Fruit fly (Drosophila melanogaster) whole organism, embryonic: ENCODE data around the gene CG1545.

ENCODE experiments used
- CG12391 ChIP-seq: fragments of 200-800 bp; sonication (Bioruptor generic); optimal IDR thresholded peaks from 3 replicates; lab custom pipeline; 2018; ENCODE audit warnings: missing biosample characterization, mild to moderate bottlenecking, missing genetic modification characterization, moderate library complexity
- CG15073 ChIP-seq: fragments of 200-800 bp; sonication (Bioruptor generic); optimal IDR thresholded peaks from 2 replicates; lab custom pipeline; 2016; ENCODE audit warnings: missing biosample characterization, missing genetic modification characterization
- CG15479 ChIP-seq: fragments of 200-800 bp; sonication (Bioruptor generic); optimal IDR thresholded peaks from 3 replicates; lab custom pipeline; 2019; ENCODE audit warnings: missing biosample characterization, mild to moderate bottlenecking, missing genetic modification characterization, moderate library complexity
- CG16779 ChIP-seq: fragments of 200-800 bp; sonication (Bioruptor generic); IDR thresholded peaks from 2 replicates; pipeline ENCODE4 v1.3.6; 2022; ENCODE audit warnings: missing biosample characterization, missing genetic modification characterization
- CG16815 ChIP-seq: fragments of 200-800 bp; sonication (Bioruptor generic); optimal IDR thresholded peaks from 3 replicates; lab custom pipeline; 2017; ENCODE audit warnings: missing biosample characterization, mild to moderate bottlenecking, missing genetic modification characterization
- CG17359 ChIP-seq: fragments of 200-800 bp; sonication (Bioruptor generic); optimal IDR thresholded peaks from 3 replicates; lab custom pipeline; 2018; ENCODE audit warnings: missing biosample characterization, mild to moderate bottlenecking, missing genetic modification characterization, moderate library complexity
- CG17612 ChIP-seq: fragments of 200-800 bp; sonication (Bioruptor generic); IDR thresholded peaks from 2 replicates; pipeline ENCODE4 v1.3.6; 2022; ENCODE audit warnings: missing biosample characterization, missing genetic modification characterization
- CG2129 ChIP-seq: fragments of 200-800 bp; sonication (Bioruptor generic); IDR thresholded peaks from 2 replicates; pipeline ENCODE4 v1.3.6; 2022; ENCODE audit warnings: missing biosample characterization, missing genetic modification characterization; ENCODE audit not compliant: partially characterized antibody
- CG31441 ChIP-seq: fragments of 200-800 bp; sonication (Bioruptor generic); IDR thresholded peaks from 2 replicates; pipeline ENCODE4 v1.3.6; 2022; ENCODE audit warnings: missing biosample characterization, missing genetic modification characterization
- CG6765 ChIP-seq: fragments of 200-800 bp; sonication (Bioruptor generic); optimal IDR thresholded peaks from 3 replicates; lab custom pipeline; 2017; ENCODE audit warnings: missing biosample characterization, mild to moderate bottlenecking, missing genetic modification characterization
- CG6791 ChIP-seq: fragments of 200-800 bp; sonication (Bioruptor generic); IDR thresholded peaks from 3 replicates; pipeline ENCODE4 v1.3.6; 2022; ENCODE audit warnings: missing biosample characterization, missing genetic modification characterization; ENCODE audit not compliant: partially characterized antibody
- CG7357 ChIP-seq: fragments of 200-800 bp; sonication (Bioruptor generic); IDR thresholded peaks from 3 replicates; pipeline ENCODE4 v1.3.6; 2022; ENCODE audit warnings: missing biosample characterization, missing genetic modification characterization
- CG7745 ChIP-seq: fragments of 200-800 bp; sonication (Bioruptor generic); optimal IDR thresholded peaks from 2 replicates; lab custom pipeline; 2018; ENCODE audit warnings: missing biosample characterization, mild to moderate bottlenecking, missing genetic modification characterization, moderate library complexity
- CG7963 ChIP-seq: fragments of 200-800 bp; sonication (Bioruptor generic); IDR thresholded peaks from 3 replicates; pipeline ENCODE4 v1.3.6; 2022; ENCODE audit warnings: missing biosample characterization, missing genetic modification characterization; ENCODE audit not compliant: partially characterized antibody
- Camta ChIP-seq: fragments of 200-800 bp; sonication (Bioruptor generic); optimal IDR thresholded peaks from 2 replicates; lab custom pipeline; 2016; ENCODE audit warnings: missing biosample characterization, missing genetic modification characterization
- CkIIα-i1 ChIP-seq: fragments of 200-800 bp; sonication (Bioruptor generic); IDR thresholded peaks from 2 replicates; pipeline ENCODE4 v1.3.6; 2022; ENCODE audit warnings: missing biosample characterization, missing genetic modification characterization
- D19B ChIP-seq: fragments of 200-800 bp; sonication (Bioruptor generic); optimal IDR thresholded peaks from 2 replicates; lab custom pipeline; 2017; ENCODE audit warnings: missing biosample characterization, mild to moderate bottlenecking, missing genetic modification characterization
- Dll ChIP-seq: fragments of 200-800 bp; sonication (Bioruptor generic); IDR thresholded peaks from 4 replicates; pipeline ENCODE4 v1.3.6; 2022; ENCODE audit warnings: missing biosample characterization, missing genetic modification characterization; ENCODE audit not compliant: partially characterized antibody
- E2f2 ChIP-seq: fragments of 200-800 bp; sonication (Bioruptor generic); IDR thresholded peaks from 2 replicates; pipeline ENCODE4 v1.3.6; 2022; ENCODE audit warnings: missing biosample characterization, missing genetic modification characterization
- Gsc ChIP-seq: fragments of 200-800 bp; sonication (Bioruptor generic); IDR thresholded peaks from 2 replicates; pipeline ENCODE4 v1.3.6; 2022; ENCODE audit warnings: missing biosample characterization, missing genetic modification characterization
- Med ChIP-seq: fragments of 200-800 bp; sonication (Bioruptor generic); peaks from one replicate; lab custom pipeline; 2016; ENCODE audit warnings: missing biosample characterization, missing genetic modification characterization, mild to moderate bottlenecking, inconsistent platforms, moderate library complexity
- Opbp ChIP-seq: fragments of 200-800 bp; sonication (Bioruptor generic); IDR thresholded peaks from 3 replicates; pipeline ENCODE4 v1.3.6; 2022; ENCODE audit warnings: missing biosample characterization, missing genetic modification characterization; ENCODE audit not compliant: partially characterized antibody
- bbx ChIP-seq: fragments of 200-800 bp; sonication (Bioruptor generic); IDR thresholded peaks from 2 replicates; pipeline ENCODE4 v1.3.6; 2022; ENCODE audit warnings: missing biosample characterization, missing genetic modification characterization; ENCODE audit not compliant: partially characterized antibody
- chinmo ChIP-seq: fragments of 200-800 bp; sonication (Bioruptor generic); IDR thresholded peaks from 4 replicates; pipeline ENCODE4 v1.3.6; 2022; ENCODE audit warnings: missing biosample characterization, missing genetic modification characterization; ENCODE audit not compliant: partially characterized antibody
- dati ChIP-seq: fragments of 200-800 bp; sonication (Bioruptor generic); IDR thresholded peaks from 2 replicates; pipeline ENCODE4 v1.3.6; 2022; ENCODE audit warnings: missing biosample characterization, missing genetic modification characterization
- disco-r ChIP-seq: fragments of 200-800 bp; sonication (Bioruptor generic); optimal IDR thresholded peaks from 2 replicates; lab custom pipeline; 2016; ENCODE audit warnings: missing biosample characterization, missing genetic modification characterization
- ewg ChIP-seq: fragments of 200-800 bp; sonication (Bioruptor generic); optimal IDR thresholded peaks from 3 replicates; lab custom pipeline; 2017; ENCODE audit warnings: mild to moderate bottlenecking, missing biosample characterization, missing genetic modification reagents, missing genetic modification characterization
- gem ChIP-seq: fragments of 200-800 bp; sonication (Bioruptor generic); optimal IDR thresholded peaks from 2 replicates; lab custom pipeline; 2019; ENCODE audit warnings: missing biosample characterization, mild to moderate bottlenecking, missing genetic modification characterization, moderate library complexity
- ham ChIP-seq: fragments of 200-800 bp; sonication (Bioruptor generic); IDR thresholded peaks from 2 replicates; pipeline ENCODE4 v1.3.6; 2022; ENCODE audit warnings: missing biosample characterization, missing genetic modification characterization
- hbn ChIP-seq: fragments of 200-800 bp; sonication (Bioruptor generic); IDR thresholded peaks from 2 replicates; pipeline ENCODE4 v1.3.6; 2022; ENCODE audit warnings: missing biosample characterization, missing genetic modification characterization; ENCODE audit not compliant: partially characterized antibody
- hth ChIP-seq: fragments of >200 bp; optimal IDR thresholded peaks from 2 replicates; lab custom pipeline; 2017; ENCODE audit warnings: inconsistent platforms
- insv ChIP-seq, 2 experiments: fragments of 200-800 bp; sonication (Bioruptor generic); optimal IDR thresholded peaks; 3 replicates each; lab custom pipeline; 2016 to 2018; ENCODE audit warnings: missing biosample characterization in 2 of 2, missing genetic modification characterization in 2 of 2
- inv ChIP-seq: fragments of 200-800 bp; sonication (Bioruptor generic); IDR thresholded peaks from 2 replicates; pipeline ENCODE4 v1.3.6; 2022; ENCODE audit warnings: missing biosample characterization, missing genetic modification characterization; ENCODE audit not compliant: partially characterized antibody
- jing ChIP-seq: fragments of 200-800 bp; sonication (Bioruptor generic); optimal IDR thresholded peaks from 2 replicates; lab custom pipeline; 2018; ENCODE audit warnings: missing biosample characterization, mild to moderate bottlenecking, missing genetic modification characterization
- maf-S ChIP-seq: fragments of 200-800 bp; sonication (Bioruptor generic); optimal IDR thresholded peaks from 2 replicates; lab custom pipeline; 2016; ENCODE audit warnings: missing biosample characterization, missing genetic modification characterization
- mam ChIP-seq: fragments of 200-800 bp; sonication (Bioruptor generic); optimal IDR thresholded peaks from 3 replicates; lab custom pipeline; 2016; ENCODE audit warnings: missing biosample characterization, missing genetic modification characterization
- nerfin-1 ChIP-seq: fragments of 200-800 bp; sonication (Bioruptor generic); optimal IDR thresholded peaks from 3 replicates; lab custom pipeline; 2019; ENCODE audit warnings: missing biosample characterization, mild to moderate bottlenecking, missing genetic modification characterization, moderate library complexity
- nerfin-2 ChIP-seq: fragments of 200-800 bp; sonication (Bioruptor generic); IDR thresholded peaks from 2 replicates; pipeline ENCODE4 v1.3.6; 2022; ENCODE audit warnings: missing biosample characterization, missing genetic modification characterization; ENCODE audit not compliant: partially characterized antibody
- pfk ChIP-seq: fragments of 200-800 bp; sonication (Bioruptor generic); optimal IDR thresholded peaks from 2 replicates; lab custom pipeline; 2018; ENCODE audit warnings: missing biosample characterization, mild to moderate bottlenecking, missing genetic modification characterization, moderate library complexity
- pita ChIP-seq: fragments of 200-800 bp; sonication (Bioruptor generic); optimal IDR thresholded peaks from 2 replicates; lab custom pipeline; 2017; ENCODE audit warnings: missing biosample characterization, mild to moderate bottlenecking, missing genetic modification characterization
- ranshi ChIP-seq: fragments of 200-800 bp; sonication (Bioruptor generic); IDR thresholded peaks from 2 replicates; pipeline ENCODE4 v1.3.6; 2022; ENCODE audit warnings: missing biosample characterization, missing genetic modification characterization
- sqz ChIP-seq: fragments of 200-800 bp; sonication (Bioruptor generic); optimal IDR thresholded peaks from 3 replicates; lab custom pipeline; 2018; ENCODE audit warnings: missing biosample characterization, mild to moderate bottlenecking, missing genetic modification characterization
- trem ChIP-seq: fragments of 200-800 bp; optimal IDR thresholded peaks from 3 replicates; lab custom pipeline; 2019; ENCODE audit warnings: missing biosample characterization, mild to moderate bottlenecking, missing genetic modification characterization, moderate library complexity
- vvl ChIP-seq: fragments of 200-800 bp; sonication (Bioruptor generic); IDR thresholded peaks from 2 replicates; pipeline ENCODE4 v1.3.6; 2022; ENCODE audit warnings: missing biosample characterization, missing genetic modification characterization
- zen2 ChIP-seq: fragments of 200-800 bp; sonication (Bioruptor generic); IDR thresholded peaks from 3 replicates; pipeline ENCODE4 v1.3.6; 2022; ENCODE audit warnings: missing biosample characterization, missing genetic modification characterization; ENCODE audit not compliant: partially characterized antibody

Gene CG1545

dm6 chrX:11090161-11090560 lies 30.7 kb upstream of the CG1545 start, which contains the start of gene CG2076 (continued):
- TF ChIP-seq pita (GFP tag; lab: Kevin White, UChicago) (no peak), trem (peak; percentile 30), CG6791 (GFP tag; lab: Robert Waterston, UW) (peak; percentile 92), Dll (GFP tag; lab: Robert Waterston, UW) (peak; percentile 90), CG16779 (GFP tag; lab: Robert Waterston, UW) (no peak), CG7357 (GFP tag; lab: Robert Waterston, UW) (no peak), disco-r (GFP tag; lab: Kevin White, UChicago) (no peak), mam (no peak), CG12391 (tag; lab: Kevin White, UChicago) (peak; percentile 4), zen2 (GFP tag; lab: Robert Waterston, UW) (peak; percentile 87; the same call in 2 of the 3 replicates), Gsc (GFP tag; lab: Robert Waterston, UW) (no peak), vvl (GFP tag; lab: Robert Waterston, UW) (0 out of 2 replicates have a peak, but pooled peaks have one; percentile 11), maf-S (no peak), nerfin-1 (tag; lab: Kevin White, UChicago) (no peak), CG7745 (tag; lab: Kevin White, UChicago) (no peak), inv (peak; percentile 84), ranshi (GFP tag; lab: Robert Waterston, UW) (no peak), CG16815 (GFP tag; lab: Kevin White, UChicago) (no peak), ewg (GFP tag; lab: Kevin White, UChicago) (no peak), CG15479 (GFP tag; lab: Kevin White, UChicago) (no peak), CG2129 (GFP tag; lab: Robert Waterston, UW) (peak; percentile 23; the same call in 1 of the 2 replicates), chinmo (peak; percentile 81; the same call in 3 of the 4 replicates), D19B (GFP tag; lab: Kevin White, UChicago) (no peak), jing (no peak), CkIIα-i1 (GFP tag; lab: Robert Waterston, UW) (no peak), gem (tag; lab: Kevin White, UChicago) (no peak), CG6765 (GFP tag; lab: Kevin White, UChicago) (no peak), Med (GFP tag; lab: Kevin White, UChicago) (peak; percentile 24), pfk (GFP tag; lab: Kevin White, UChicago) (no peak), CG7963 (GFP tag; lab: Robert Waterston, UW) (peak; percentile 94), dati (GFP tag; lab: Robert Waterston, UW) (no peak), ham (GFP tag; lab: Robert Waterston, UW) (no peak), hth (lab: Kevin White, UChicago) (no peak), nerfin-2 (GFP tag; lab: Robert Waterston, UW) (peak; percentile 97), CG15073 (no peak), bbx (peak; percentile 90), CG17612 (GFP tag; lab: Robert Waterston, UW) (no peak), insv (GFP tag; optimal IDR thresholded peaks at IDR 0.05; lab: Kevin White, UChicago) (no peak), sqz (no peak), CG17359 (tag; lab: Kevin White, UChicago) (no peak), Camta (GFP tag; lab: Kevin White, UChicago) (no peak), E2f2 (GFP tag; lab: Robert Waterston, UW) (peak; percentile 82), Opbp (GFP tag; lab: Robert Waterston, UW) (peak; percentile 82; the same call in 2 of the 3 replicates), hbn (GFP tag; lab: Robert Waterston, UW) (peak; percentile 72), CG31441 (GFP tag; lab: Robert Waterston, UW) (no peak)
